Worm (Caenorhabditis elegans) whole organism, L1 larva: ENCODE data around the gene R03D7.15.

ENCODE experiments used
- C34B4.2 ChIP-seq: sonication (generic microtip); optimal IDR thresholded peaks from 2 replicates; lab custom pipeline; 2017; ENCODE audit warnings: mild to moderate bottlenecking, missing genetic modification characterization, missing compliant biosample characterization
- fkh-4 ChIP-seq: sonication (generic microtip); optimal IDR thresholded peaks from 2 replicates; lab custom pipeline; 2016; ENCODE audit warnings: missing compliant biosample characterization, missing genetic modification characterization, borderline replicate concordance
- fkh-8 ChIP-seq: sonication (generic microtip); optimal IDR thresholded peaks from 2 replicates; lab custom pipeline; 2016; ENCODE audit warnings: mild to moderate bottlenecking, missing genetic modification characterization, missing compliant biosample characterization
- hpl-2 ChIP-seq: fragments of 150-350 bp; optimal IDR thresholded peaks from 2 replicates; lab custom pipeline; 2014; ENCODE audit warnings: missing biosample characterization, missing genetic modification reagents, missing genetic modification characterization
- lin-14 ChIP-seq: fragments of 200-800 bp; sonication (Bioruptor generic); optimal IDR thresholded peaks from 2 replicates; lab custom pipeline; 2018; ENCODE audit warnings: mild to moderate bottlenecking, missing genetic modification characterization, moderate library complexity, missing compliant biosample characterization
- nhr-12 ChIP-seq: sonication (generic microtip); optimal IDR thresholded peaks from 2 replicates; lab custom pipeline; 2017; ENCODE audit warnings: missing biosample characterization, missing genetic modification characterization
- nhr-90 ChIP-seq: sonication (generic microtip); optimal IDR thresholded peaks from 2 replicates; lab custom pipeline; 2016; ENCODE audit warnings: mild to moderate bottlenecking, missing genetic modification characterization, missing compliant biosample characterization; ENCODE audit not compliant: poor library complexity

ce11 chrII:10988575-10988974 is 46.6 kb downstream of the R03D7.15 start:
- TF ChIP-seq fkh-4 (no peak), fkh-8 (tag; lab: Kevin White, UChicago) (no peak), lin-14 (GFP tag; lab: Kevin White, UChicago) (no peak), nhr-12 (tag; lab: Kevin White, UChicago) (no peak), hpl-2 (GFP tag; lab: Kevin White, UChicago) (no peak), nhr-90 (tag; lab: Kevin White, UChicago) (no peak), C34B4.2 (tag; lab: Kevin White, UChicago) (no peak)
